Worm (Caenorhabditis elegans) whole organism, L3 larva: ENCODE results near the gene fkb-3.

ENCODE experiments used
- R02D3.7 ChIP-seq: fragments of 150-350 bp; optimal IDR thresholded peaks from 2 replicates; lab custom pipeline; 2014; ENCODE audit warnings: missing biosample characterization, missing genetic modification characterization
- ZK546.5 ChIP-seq: sonication (generic microtip); optimal IDR thresholded peaks from 2 replicates; lab custom pipeline; 2017; ENCODE audit warnings: missing biosample characterization, missing genetic modification characterization
- aly-2 ChIP-seq: fragments of 150-350 bp; optimal IDR thresholded peaks from 2 replicates; lab custom pipeline; 2014; ENCODE audit warnings: missing biosample characterization, missing genetic modification characterization
- ceh-82 ChIP-seq: fragments of 150-350 bp; optimal IDR thresholded peaks from 2 replicates; lab custom pipeline; 2014; ENCODE audit warnings: missing biosample characterization, missing genetic modification characterization
- daf-12 ChIP-seq: fragments of 150-350 bp; optimal IDR thresholded peaks from 2 replicates; lab custom pipeline; 2014; ENCODE audit warnings: missing biosample characterization, missing genetic modification reagents, missing genetic modification characterization
- egl-5 ChIP-seq: fragments of 150-350 bp; optimal IDR thresholded peaks from 2 replicates; lab custom pipeline; 2017; ENCODE audit warnings: missing biosample characterization, missing genetic modification reagents, missing genetic modification characterization, inconsistent platforms
- elt-2 ChIP-seq: sonication (generic microtip); optimal IDR thresholded peaks from 2 replicates; lab custom pipeline; 2016; ENCODE audit warnings: missing genetic modification reagents, mild to moderate bottlenecking, missing genetic modification characterization, missing compliant biosample characterization
- elt-3 ChIP-seq, 3 experiments: fragments of 150-350 bp in 1 of 3; sonication (generic microtip) in 2 of 3; optimal IDR thresholded peaks; 2 replicates in 2 of 3; 4 replicates in 1 of 3; lab custom pipeline; 2014 to 2017; ENCODE audit warnings: missing biosample characterization in 3 of 3, missing genetic modification characterization in 3 of 3
- eor-1 ChIP-seq, 2 experiments: fragments of 150-350 bp; optimal IDR thresholded peaks; 2 replicates each; lab custom pipeline; 2014 to 2018; ENCODE audit warnings: missing biosample characterization in 2 of 2, missing genetic modification characterization in 2 of 2
- fkh-10 ChIP-seq: sonication (generic microtip); optimal IDR thresholded peaks from 2 replicates; lab custom pipeline; 2017; ENCODE audit warnings: missing biosample characterization, missing genetic modification reagents, missing genetic modification characterization
- fkh-2 ChIP-seq: fragments of 150-350 bp; optimal IDR thresholded peaks from 2 replicates; lab custom pipeline; 2014; ENCODE audit warnings: missing biosample characterization, missing genetic modification reagents, missing genetic modification characterization
- fos-1 ChIP-seq: fragments of 150-350 bp; optimal IDR thresholded peaks from 2 replicates; lab custom pipeline; 2014; ENCODE audit warnings: missing biosample characterization, missing genetic modification characterization
- hmg-11 ChIP-seq: sonication (generic microtip); optimal IDR thresholded peaks from 2 replicates; lab custom pipeline; 2016; ENCODE audit warnings: missing genetic modification characterization, missing compliant biosample characterization
- jun-1 ChIP-seq: fragments of 150-350 bp; optimal IDR thresholded peaks from 2 replicates; lab custom pipeline; 2014; ENCODE audit warnings: missing biosample characterization, missing genetic modification reagents, missing genetic modification characterization
- lin-15B ChIP-seq: fragments of 150-350 bp; optimal IDR thresholded peaks from 2 replicates; lab custom pipeline; 2014; ENCODE audit warnings: missing biosample characterization, missing genetic modification characterization
- lin-39 ChIP-seq: fragments of 150-350 bp; optimal IDR thresholded peaks from 2 replicates; lab custom pipeline; 2018; ENCODE audit warnings: missing biosample characterization, missing genetic modification reagents, missing genetic modification characterization
- mdl-1 ChIP-seq: fragments of 150-350 bp; optimal IDR thresholded peaks from 2 replicates; lab custom pipeline; 2014; ENCODE audit warnings: missing biosample characterization, missing genetic modification characterization
- nfya-1 ChIP-seq: sonication (generic microtip); optimal IDR thresholded peaks from 2 replicates; lab custom pipeline; 2017; ENCODE audit warnings: missing genetic modification characterization, mild to moderate bottlenecking, missing compliant biosample characterization, antibody characterized with exemption, moderate library complexity; ENCODE audit not compliant: insufficient read depth
- nhr-11 ChIP-seq: fragments of 150-350 bp; optimal IDR thresholded peaks from 2 replicates; lab custom pipeline; 2014; ENCODE audit warnings: missing biosample characterization, missing genetic modification characterization
- nhr-12 ChIP-seq: fragments of 150-350 bp; optimal IDR thresholded peaks from 2 replicates; lab custom pipeline; 2014; ENCODE audit warnings: missing biosample characterization, missing genetic modification characterization
- nhr-23 ChIP-seq: fragments of 150-350 bp; optimal IDR thresholded peaks from 2 replicates; lab custom pipeline; 2014; ENCODE audit warnings: missing biosample characterization, missing genetic modification reagents, missing genetic modification characterization
- nhr-237 ChIP-seq: fragments of 150-350 bp; optimal IDR thresholded peaks from 2 replicates; lab custom pipeline; 2014; ENCODE audit warnings: missing biosample characterization, missing genetic modification characterization
- nhr-25 ChIP-seq: sonication (generic microtip); optimal IDR thresholded peaks from 2 replicates; lab custom pipeline; 2017; ENCODE audit warnings: missing biosample characterization, missing genetic modification characterization
- nhr-28 ChIP-seq: fragments of 150-350 bp; optimal IDR thresholded peaks from 2 replicates; lab custom pipeline; 2014; ENCODE audit warnings: missing biosample characterization, missing genetic modification characterization
- nhr-43 ChIP-seq: sonication (generic microtip); optimal IDR thresholded peaks from 2 replicates; lab custom pipeline; 2016; ENCODE audit warnings: mild to moderate bottlenecking, missing genetic modification characterization, missing compliant biosample characterization; ENCODE audit not compliant: poor library complexity, severe bottlenecking
- nhr-76 ChIP-seq: fragments of 150-350 bp; sonication (generic microtip); optimal IDR thresholded peaks from 5 replicates; lab custom pipeline; 2014; ENCODE audit warnings: missing biosample characterization, missing genetic modification characterization
- pha-4 ChIP-seq: fragments of 150-350 bp; optimal IDR thresholded peaks from 2 replicates; lab custom pipeline; 2014; ENCODE audit warnings: missing biosample characterization, missing genetic modification reagents, missing genetic modification characterization
- skn-1 ChIP-seq: fragments of 150-350 bp; optimal IDR thresholded peaks from 2 replicates; lab custom pipeline; 2014; ENCODE audit warnings: missing biosample characterization, missing genetic modification characterization
- tbx-2 ChIP-seq: sonication (generic microtip); optimal IDR thresholded peaks from 2 replicates; lab custom pipeline; 2016; ENCODE audit warnings: mild to moderate bottlenecking, missing genetic modification characterization, missing compliant biosample characterization
- unc-39 ChIP-seq: sonication (generic microtip); optimal IDR thresholded peaks from 4 replicates; lab custom pipeline; 2017; ENCODE audit warnings: missing biosample characterization, missing genetic modification characterization
- unc-62 ChIP-seq: fragments of 150-350 bp; sonication (generic microtip); optimal IDR thresholded peaks from 4 replicates; lab custom pipeline; 2014; ENCODE audit warnings: missing biosample characterization, missing genetic modification reagents, missing genetic modification characterization
- zag-1 ChIP-seq: fragments of 150-350 bp; optimal IDR thresholded peaks from 2 replicates; lab custom pipeline; 2014; ENCODE audit warnings: missing biosample characterization, missing genetic modification characterization
- ztf-11 ChIP-seq: fragments of 150-350 bp; optimal IDR thresholded peaks from 2 replicates; lab custom pipeline; 2014; ENCODE audit warnings: missing biosample characterization, missing genetic modification characterization

The fkb-3 gene

DNA sequence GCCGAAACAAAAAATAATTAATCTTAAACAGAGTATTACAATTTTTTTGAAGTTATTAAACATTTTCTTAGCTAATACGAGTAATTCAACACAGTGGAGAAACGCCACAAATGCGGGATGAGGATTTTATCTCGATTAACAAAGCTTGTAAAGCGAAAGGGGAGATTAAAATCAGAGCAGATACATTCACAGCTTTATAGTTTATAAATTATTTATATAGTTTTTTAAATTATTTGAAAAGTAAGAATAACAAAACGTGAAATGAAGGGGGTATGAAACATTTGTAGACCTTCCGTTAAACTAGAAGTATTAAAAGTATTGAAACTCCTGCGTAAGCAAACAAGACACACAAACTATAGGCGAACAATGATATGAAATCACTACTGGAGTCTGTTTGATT lies 30.1 kb downstream of the fkb-3 start, which contains the start of gene C05C8.8:
C05C8.8 (minus strand) TSS at position 101 of the 400 bp plus-strand sequence.
- no peak for TF ChIP-seq tbx-2 (tag; lab: Kevin White, UChicago)
- TF ChIP-seq R02D3.7 (tag; lab: Kevin White, UChicago), result no peak

DNA sequence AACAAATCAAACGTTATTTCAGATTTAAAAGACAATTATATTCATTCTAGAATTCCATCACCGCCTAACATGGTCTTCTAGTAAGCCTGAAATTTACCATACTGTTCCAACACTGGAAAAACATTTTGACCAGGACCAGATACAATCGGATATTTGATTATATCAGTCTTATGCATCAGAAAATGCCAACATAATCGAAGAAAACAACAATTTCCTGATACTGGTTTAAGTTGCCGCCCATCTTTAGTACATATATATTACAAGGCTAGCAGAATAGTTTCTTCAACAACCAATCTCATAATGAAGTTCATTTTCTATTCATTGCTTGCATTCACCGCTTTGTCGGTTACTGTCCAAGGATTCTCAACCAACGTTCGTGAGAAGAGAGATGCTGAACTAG lies 33.9 kb downstream of the fkb-3 start, which contains the start of gene C13A2.12:
C13A2.12 (plus strand) TSS at position 301 of the 400 bp plus-strand sequence.
- no peak for TF ChIP-seq mdl-1 (tag; lab: Kevin White, UChicago)
- no peak for TF ChIP-seq hmg-11 (tag; lab: Kevin White, UChicago)
- TF ChIP-seq pha-4 (tag; lab: Kevin White, UChicago), result no peak
- no peak for TF ChIP-seq eor-1 (tag; optimal IDR thresholded peaks at IDR 0.05; lab: Kevin White, UChicago)
- no peak for TF ChIP-seq skn-1 (tag; lab: Kevin White, UChicago)
- TF ChIP-seq lin-15B (tag; lab: Kevin White, UChicago), result no peak
- no peak for TF ChIP-seq nhr-25 (tag; lab: Kevin White, UChicago)
- no peak for TF ChIP-seq lin-39 (tag; lab: Kevin White, UChicago)
- no peak for TF ChIP-seq unc-39 (tag; lab: Kevin White, UChicago)
- TF ChIP-seq elt-3 (tag; optimal IDR thresholded peaks at IDR 0.05; lab: Kevin White, UChicago), result no peak
- TF ChIP-seq ztf-11 (tag; lab: Kevin White, UChicago), result no peak
- no peak for TF ChIP-seq nhr-12 (tag; lab: Kevin White, UChicago)
- TF ChIP-seq unc-62 (GFP tag; lab: Kevin White, UChicago), result no peak
- no peak for TF ChIP-seq nhr-76 (tag; lab: Kevin White, UChicago)
- no peak for TF ChIP-seq elt-2 (tag; lab: Kevin White, UChicago)
- no peak for TF ChIP-seq ZK546.5
- TF ChIP-seq daf-12 (tag; lab: Kevin White, UChicago), result no peak
- TF ChIP-seq, all 47 proteins: peak for 0

DNA sequence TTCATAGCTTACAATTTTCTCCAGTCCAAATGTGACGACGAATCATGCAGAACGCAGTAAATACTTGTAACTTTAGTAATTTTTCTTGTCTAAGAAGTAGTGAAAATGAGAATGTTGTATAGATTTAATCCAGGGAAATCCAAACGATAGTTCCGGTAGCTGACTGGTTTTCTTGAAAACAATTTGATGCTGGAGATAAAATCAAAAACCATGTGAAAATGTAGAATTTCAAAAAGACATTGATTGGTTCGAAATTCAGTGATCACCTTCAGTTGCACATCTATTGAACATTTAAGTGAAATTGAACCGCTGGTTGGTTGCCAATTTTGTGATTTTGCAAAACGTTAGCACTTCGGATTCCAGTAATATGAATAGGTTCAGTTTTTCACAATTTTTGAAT lies 39.0 kb downstream of the fkb-3 start, which contains the start of gene C13A2.9:
C13A2.9 (minus strand) TSS at position 101 of the 400 bp plus-strand sequence.
- no peak for TF ChIP-seq fkh-10

DNA sequence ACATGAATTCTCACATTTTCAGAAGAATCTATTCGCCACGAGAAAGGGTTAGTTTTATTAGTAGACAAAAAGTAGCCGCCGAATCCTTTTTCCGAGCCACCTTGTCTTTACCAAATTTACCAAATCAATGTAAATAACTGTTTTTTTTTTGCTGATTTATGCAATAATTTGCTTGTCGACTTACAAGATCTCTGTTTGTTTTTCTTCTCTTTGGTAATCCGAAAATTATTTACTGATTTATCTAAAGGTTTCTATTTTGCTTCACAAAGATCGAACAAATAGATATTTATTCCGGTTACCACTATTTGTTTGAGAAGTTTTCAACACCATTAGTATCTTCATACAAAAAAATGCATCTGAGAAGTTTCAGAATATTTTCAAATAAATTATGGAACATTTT lies 41.0 kb downstream of the fkb-3 start, which contains the start of gene C13A2.7:
C13A2.7 (plus strand) TSS at position 301 of the 400 bp plus-strand sequence.
- no peak for TF ChIP-seq jun-1 (tag; lab: Kevin White, UChicago)
- no peak for TF ChIP-seq nhr-237 (tag; lab: Kevin White, UChicago)

DNA sequence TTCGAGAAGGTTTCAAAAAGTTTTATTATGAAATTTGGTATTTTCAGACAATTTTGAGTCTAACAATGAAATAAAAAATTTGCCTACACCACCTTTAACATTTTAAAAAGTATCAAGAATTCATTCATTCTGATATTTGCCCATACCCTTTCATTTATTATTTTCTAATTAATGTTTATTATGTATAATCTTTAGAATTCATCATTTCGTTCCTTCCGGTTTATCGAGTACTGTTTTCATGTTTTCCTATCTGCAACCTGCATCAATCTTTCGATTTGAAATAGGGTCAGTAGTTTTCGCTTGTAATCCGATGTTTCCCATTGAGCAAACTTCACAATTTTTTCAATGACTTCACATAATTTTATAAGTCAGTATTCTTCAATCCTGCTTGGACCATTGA lies 44.4 kb downstream of the fkb-3 start, which contains the start of gene C13A2.6:
C13A2.6 (plus strand) TSS at position 301 of the 400 bp plus-strand sequence.
- TF ChIP-seq ztf-11 (tag; lab: Kevin White, UChicago) (no peak), egl-5 (tag; lab: Kevin White, UChicago) (no peak), hmg-11 (tag; lab: Kevin White, UChicago) (no peak), aly-2 (no peak), ceh-82 (tag; lab: Kevin White, UChicago) (no peak), nhr-43 (tag; lab: Kevin White, UChicago) (no peak), fos-1 (no peak), fkh-2 (tag; lab: Kevin White, UChicago) (no peak), nhr-237 (tag; lab: Kevin White, UChicago) (no peak), nhr-23 (tag; lab: Kevin White, UChicago) (no peak)

DNA sequence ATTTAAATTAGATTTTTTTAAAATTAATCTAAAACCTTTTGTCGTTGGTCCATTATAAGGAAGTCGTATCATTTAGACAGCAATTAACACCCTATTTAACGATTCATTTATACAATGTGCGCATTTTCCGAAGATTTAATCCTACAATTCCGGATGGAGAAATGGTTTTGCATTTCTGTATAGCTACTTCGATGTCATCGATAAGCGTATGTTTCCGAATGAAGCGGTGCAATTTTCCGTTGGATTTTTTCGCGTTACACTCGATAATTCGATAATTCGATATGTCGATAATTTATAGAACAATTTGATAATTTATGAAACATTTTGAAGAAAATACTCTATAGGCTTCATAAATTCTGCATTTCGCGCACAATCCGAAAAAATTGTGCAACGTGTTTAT lies 50.0 kb downstream of the fkb-3 start, which contains the start of gene C13A2.10:
C13A2.10 (minus strand) TSS at position 101 of the 400 bp plus-strand sequence.
- TF ChIP-seq nhr-28 (tag; lab: Kevin White, UChicago) (no peak), unc-62 (GFP tag; lab: Kevin White, UChicago) (no peak)

DNA sequence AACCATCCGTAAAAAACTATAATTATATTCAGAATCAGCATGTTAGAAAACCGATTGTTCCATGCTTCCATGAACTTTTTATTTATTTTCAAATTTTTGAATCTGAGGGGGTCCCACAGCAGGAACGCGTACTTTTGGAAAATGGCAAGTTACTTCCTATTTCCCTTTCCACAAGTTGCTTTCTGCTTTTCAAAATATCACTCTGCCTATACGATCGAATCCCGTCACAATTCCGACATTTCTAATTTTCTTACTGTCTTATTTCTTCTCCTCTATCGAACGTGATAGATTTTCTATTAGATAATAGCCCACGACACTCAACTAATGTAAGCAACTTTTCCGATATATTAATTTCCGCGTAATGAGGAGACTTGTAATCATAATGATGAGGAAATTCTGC lies 50.5 kb downstream of the fkb-3 start, which contains the start of gene C13A2.5:
C13A2.5 (plus strand) TSS at position 301 of the 400 bp plus-strand sequence.
- TF ChIP-seq nhr-25 (tag; lab: Kevin White, UChicago), result no peak
- no peak for TF ChIP-seq zag-1 (tag; lab: Kevin White, UChicago)
- no peak for TF ChIP-seq skn-1 (tag; lab: Kevin White, UChicago)
- no peak for TF ChIP-seq hmg-11 (tag; lab: Kevin White, UChicago)
- no peak for TF ChIP-seq unc-39 (tag; lab: Kevin White, UChicago)
- no peak for TF ChIP-seq nhr-12 (tag; lab: Kevin White, UChicago)
- TF ChIP-seq nhr-23 (tag; lab: Kevin White, UChicago), result no peak
- TF ChIP-seq fkh-2 (tag; lab: Kevin White, UChicago), result no peak
- no peak for TF ChIP-seq nhr-11 (tag; lab: Kevin White, UChicago)
- TF ChIP-seq daf-12 (tag; lab: Kevin White, UChicago), result no peak
- no peak for TF ChIP-seq nfya-1 (tag; lab: Kevin White, UChicago)
